Worm (Caenorhabditis elegans): ENCODE measurements around the gene gnrr-5.

The gnrr-5 gene

ce11 chrV:4497161-4497560, 42.6 kb upstream of the gnrr-5 start, which contains the start of gene unc-62:
unc-62 (plus strand) TSS chrV:4497461.
- TF ChIP-seq mxl-3 (GFP tag; optimal IDR thresholded peaks at IDR 0.05) (no peak), unc-62 (GFP tag; optimal IDR thresholded peaks at IDR 0.05 in 1 of 2) (peak in 1 of 2 experiments; percentile 31), unc-62 (tag; optimal IDR thresholded peaks at IDR 0.05) (peak; percentile 49), aha-1 (tag) (peak; percentile 88), lsy-2 (tag; optimal IDR thresholded peaks at IDR 0.05) (peak in 1 of 2 experiments; percentile 28)

- no peak for TF ChIP-seq ceh-20 (GFP tag; IDR thresholded peaks at IDR 0.05)
- TF ChIP-seq pqm-1 (tag; optimal IDR thresholded peaks at IDR 0.05): peak; percentile 70
- TF ChIP-seq unc-62 (GFP tag; optimal IDR thresholded peaks at IDR 0.05 in 1 of 2): peak in 1 of 2 experiments; percentile 95
- no peak for TF ChIP-seq unc-62 (tag; optimal IDR thresholded peaks at IDR 0.05)
- TF ChIP-seq lin-15B (tag; optimal IDR thresholded peaks at IDR 0.05): no peak
- TF ChIP-seq duxl-1 (tag; optimal IDR thresholded peaks at IDR 0.05; ENCODE audit: poor library complexity): no peak
- TF ChIP-seq dmd-6 (GFP tag; IDR thresholded peaks at IDR 0.05): peak; percentile 40; the same call in 1 of the 2 replicates
- TF ChIP-seq nhr-28 (tag; optimal IDR thresholded peaks at IDR 0.05): peak; percentile 30
- peak; percentile 9 for TF ChIP-seq dve-1 (tag; optimal IDR thresholded peaks at IDR 0.05; ENCODE audit: insufficient read depth)
Measured at ce11 chrV:4496104-4496586, 41.6 kb upstream of the gnrr-5 start.

DNA sequence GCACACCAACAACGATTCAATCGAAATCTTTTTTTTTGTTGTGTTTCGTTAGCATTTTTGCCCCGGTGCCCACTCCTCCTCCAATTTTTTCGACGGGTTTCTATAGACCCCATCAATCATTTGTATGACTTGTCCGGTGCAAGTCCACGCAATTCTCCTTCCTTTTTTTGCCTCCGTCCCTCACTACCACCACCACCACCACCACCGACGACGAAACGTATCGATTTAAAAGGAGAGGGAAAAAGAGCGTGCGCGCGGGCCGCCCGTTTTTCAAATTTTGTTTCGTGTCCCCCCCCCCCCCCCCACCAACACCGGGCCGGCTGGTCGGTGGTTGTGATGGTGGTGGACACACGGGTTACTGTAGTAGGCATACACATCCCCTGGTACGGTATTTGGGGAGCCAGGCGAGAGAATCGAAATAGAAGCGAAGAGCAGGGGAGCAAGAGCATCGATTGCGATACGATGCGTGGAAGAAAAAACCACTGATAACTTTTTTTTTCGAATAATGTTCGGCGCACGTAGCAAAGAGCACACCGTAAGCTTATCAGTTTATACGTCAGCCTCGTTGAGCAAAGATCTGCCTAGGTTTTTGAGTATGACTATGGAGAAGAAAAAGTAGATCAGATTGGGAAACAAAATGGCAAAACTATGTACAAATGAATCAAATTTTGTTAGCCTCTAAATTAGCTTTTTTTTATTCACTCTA, 40.7 kb upstream of the gnrr-5 start:
- TF ChIP-seq zfp-2 (tag; optimal IDR thresholded peaks at IDR 0.05) (no peak), arid-1 (GFP tag; conservative IDR thresholded peaks at IDR 0.05) (no peak), hlh-11 (tag; optimal IDR thresholded peaks at IDR 0.05) (peak; percentile 17), snpc-1.2 (GFP tag; IDR thresholded peaks at IDR 0.05) (no peak), aha-1 (tag) (peak; percentile 29), ceh-20 (GFP tag; IDR thresholded peaks at IDR 0.05) (peak; percentile 83), ceh-32 (tag; optimal IDR thresholded peaks at IDR 0.05; ENCODE audit: poor library complexity) (no peak), T26A8.4 (GFP tag; IDR thresholded peaks at IDR 0.05) (no peak), dpl-1 (GFP tag; optimal IDR thresholded peaks at IDR 0.05) (no peak), D1046.2 (GFP tag; IDR thresholded peaks at IDR 0.05) (0 out of 2 replicates have a peak, but pooled peaks have one; percentile 29), dmd-6 (GFP tag; IDR thresholded peaks at IDR 0.05) (peak; percentile 29; the same call in 1 of the 2 replicates), aly-2 (tag; optimal IDR thresholded peaks at IDR 0.05) (no peak), set-16 (GFP tag; IDR thresholded peaks at IDR 0.05) (peak; percentile 82), pqm-1 (tag; optimal IDR thresholded peaks at IDR 0.05) (peak; percentile 51), dve-1 (tag; optimal IDR thresholded peaks at IDR 0.05; ENCODE audit: insufficient read depth) (peak; percentile 25), mep-1 (tag; optimal IDR thresholded peaks at IDR 0.05) (peak; percentile 5), hif-1 (tag; optimal IDR thresholded peaks at IDR 0.05) (peak in 1 of 2 experiments; percentile 26), nhr-28 (tag; optimal IDR thresholded peaks at IDR 0.05) (peak; percentile 5), unc-62 (GFP tag; optimal IDR thresholded peaks at IDR 0.05 in 1 of 2) (peak in 1 of 2 experiments; percentile 83), unc-62 (tag; optimal IDR thresholded peaks at IDR 0.05) (no peak)

ce11 chrV:4491273-4492094, 37.0 kb upstream of the gnrr-5 start:
- TF ChIP-seq spr-3 (GFP tag; optimal IDR thresholded peaks at IDR 0.05): no peak
- peak; percentile 58 for TF ChIP-seq dve-1 (tag; optimal IDR thresholded peaks at IDR 0.05; ENCODE audit: insufficient read depth)
- no peak for TF ChIP-seq fos-1 (tag; optimal IDR thresholded peaks at IDR 0.05)
- TF ChIP-seq pqm-1 (tag; optimal IDR thresholded peaks at IDR 0.05): no peak
- no peak for TF ChIP-seq snpc-4 (tag; optimal IDR thresholded peaks at IDR 0.05)
- no peak for TF ChIP-seq ztf-7 (tag; optimal IDR thresholded peaks at IDR 0.05)
- TF ChIP-seq rbr-2 (tag; optimal IDR thresholded peaks at IDR 0.05): no peak
- no peak for TF ChIP-seq dmd-8 (GFP tag; IDR thresholded peaks at IDR 0.05)
- no peak for TF ChIP-seq ama-1 (optimal IDR thresholded peaks at IDR 0.05)
- no peak for TF ChIP-seq lin-38 (GFP tag; IDR thresholded peaks at IDR 0.05)
- 0 out of 2 replicates have a peak, but pooled peaks have one; percentile 26 for TF ChIP-seq lin-1 (GFP tag; IDR thresholded peaks at IDR 0.05)
- TF ChIP-seq saeg-2 (GFP tag; IDR thresholded peaks at IDR 0.05): 0 out of 2 replicates have a peak, but pooled peaks have one; percentile 13
- no peak for TF ChIP-seq Y5F2A.4 (GFP tag; optimal IDR thresholded peaks at IDR 0.05)
- TF ChIP-seq ztf-11 (tag; optimal IDR thresholded peaks at IDR 0.05): no peak
- TF ChIP-seq jun-1 (tag; optimal IDR thresholded peaks at IDR 0.05): no peak
- no peak for TF ChIP-seq nhr-48 (tag; optimal IDR thresholded peaks at IDR 0.05)
- no peak for TF ChIP-seq ZK337.2 (GFP tag; IDR thresholded peaks at IDR 0.05)
- no peak for TF ChIP-seq hmg-1.1 (GFP tag; IDR thresholded peaks at IDR 0.05)
- peak in 1 of 2 experiments; percentile 0 for TF ChIP-seq daf-16 (GFP tag; optimal IDR thresholded peaks at IDR 0.05)
- peak; percentile 39 for TF ChIP-seq daf-16 (tag; optimal IDR thresholded peaks at IDR 0.05)
